Fruit fly (Drosophila melanogaster) whole organism, embryonic: ENCODE results near the gene Sry-alpha.

Experiments
- CG10979 ChIP-seq: fragments of 200-800 bp; sonication (Bioruptor generic); optimal IDR thresholded peaks from 2 replicates; lab custom pipeline; 2018; ENCODE audit warnings: missing biosample characterization, mild to moderate bottlenecking, missing genetic modification characterization, moderate library complexity
- CG11398 ChIP-seq: fragments of 200-800 bp; sonication (Bioruptor generic); optimal IDR thresholded peaks from 2 replicates; lab custom pipeline; 2016; ENCODE audit warnings: missing biosample characterization, missing genetic modification characterization
- CG12219 ChIP-seq: fragments of 200-800 bp; sonication (Bioruptor generic); optimal IDR thresholded peaks from 3 replicates; lab custom pipeline; 2018; ENCODE audit warnings: missing biosample characterization, mild to moderate bottlenecking, missing genetic modification characterization
- CG12236 ChIP-seq: fragments of 200-800 bp; sonication (Bioruptor generic); optimal IDR thresholded peaks from 2 replicates; lab custom pipeline; 2016; ENCODE audit warnings: missing biosample characterization, missing genetic modification characterization
- CG12942 ChIP-seq: fragments of 200-800 bp; sonication (Bioruptor generic); optimal IDR thresholded peaks from 3 replicates; lab custom pipeline; 2016; ENCODE audit warnings: missing biosample characterization, missing genetic modification characterization
- CG15073 ChIP-seq: fragments of 200-800 bp; sonication (Bioruptor generic); optimal IDR thresholded peaks from 2 replicates; lab custom pipeline; 2016; ENCODE audit warnings: missing biosample characterization, missing genetic modification characterization
- CG15601 ChIP-seq: fragments of 200-800 bp; sonication (Bioruptor generic); optimal IDR thresholded peaks from 3 replicates; lab custom pipeline; 2019; ENCODE audit warnings: missing biosample characterization, mild to moderate bottlenecking, missing genetic modification characterization, moderate library complexity
- CG15696 ChIP-seq: fragments of 200-800 bp; sonication (Bioruptor generic); optimal IDR thresholded peaks from 2 replicates; lab custom pipeline; 2019; ENCODE audit warnings: missing biosample characterization, mild to moderate bottlenecking, missing genetic modification characterization, moderate library complexity
- CG16813 ChIP-seq: fragments of 200-800 bp; sonication (Bioruptor generic); IDR thresholded peaks from 3 replicates; pipeline ENCODE4 v1.3.6; 2022; ENCODE audit warnings: missing biosample characterization, missing genetic modification characterization; ENCODE audit not compliant: partially characterized antibody
- CG2116 ChIP-seq: fragments of 200-800 bp; sonication (Bioruptor generic); optimal IDR thresholded peaks from 3 replicates; lab custom pipeline; 2018; ENCODE audit warnings: missing biosample characterization, mild to moderate bottlenecking, missing genetic modification characterization
- CG30020 ChIP-seq: fragments of 200-800 bp; optimal IDR thresholded peaks from 2 replicates; lab custom pipeline; 2019; ENCODE audit warnings: missing biosample characterization, mild to moderate bottlenecking, missing genetic modification characterization, moderate library complexity
- CG33557 ChIP-seq: fragments of 200-800 bp; sonication (Bioruptor generic); optimal IDR thresholded peaks from 2 replicates; lab custom pipeline; 2019; ENCODE audit warnings: missing biosample characterization, mild to moderate bottlenecking, missing genetic modification characterization, moderate library complexity
- CG3726 ChIP-seq: fragments of 200-800 bp; sonication (Bioruptor generic); IDR thresholded peaks from 3 replicates; pipeline ENCODE4, ENCODE4 v1.3.6; 2022; ENCODE audit warnings: missing biosample characterization, missing genetic modification characterization
- CG8281 ChIP-seq: fragments of 200-800 bp; sonication (Bioruptor generic); optimal IDR thresholded peaks from 2 replicates; lab custom pipeline; 2018; ENCODE audit warnings: missing biosample characterization, mild to moderate bottlenecking, missing genetic modification characterization, moderate library complexity
- CG8765 ChIP-seq: fragments of 200-800 bp; sonication (Bioruptor generic); IDR thresholded peaks from 2 replicates; pipeline ENCODE4 v1.3.6; 2022; ENCODE audit warnings: missing biosample characterization, missing genetic modification characterization
- CG8944 ChIP-seq: fragments of 200-800 bp; sonication (Bioruptor generic); optimal IDR thresholded peaks from 3 replicates; lab custom pipeline; 2016; ENCODE audit warnings: missing biosample characterization, missing genetic modification characterization
- Dek ChIP-seq: fragments of 200-800 bp; sonication (Bioruptor generic); optimal IDR thresholded peaks from 3 replicates; lab custom pipeline; 2019; ENCODE audit warnings: missing biosample characterization, mild to moderate bottlenecking, missing genetic modification characterization, moderate library complexity
- E2f2 ChIP-seq: fragments of 200-800 bp; sonication (Bioruptor generic); IDR thresholded peaks from 2 replicates; pipeline ENCODE4 v1.3.6; 2022; ENCODE audit warnings: missing biosample characterization, missing genetic modification characterization
- HmgD ChIP-seq: fragments of 200-800 bp; sonication (Bioruptor generic); optimal IDR thresholded peaks from 3 replicates; lab custom pipeline; 2016; ENCODE audit warnings: missing biosample characterization, missing genetic modification characterization
- Hr3 ChIP-seq: fragments of 200-800 bp; sonication (Bioruptor generic); optimal IDR thresholded peaks from 3 replicates; lab custom pipeline; 2016; ENCODE audit warnings: missing biosample characterization, missing genetic modification characterization
- Hr51 ChIP-seq, 2 experiments: fragments of 200-800 bp; sonication (Bioruptor generic); optimal IDR thresholded peaks; 2 replicates in 1 of 2; 3 replicates in 1 of 2; lab custom pipeline; 2016 to 2018; ENCODE audit warnings: missing biosample characterization in 2 of 2, missing genetic modification characterization in 2 of 2, mild to moderate bottlenecking in 1 of 2, moderate library complexity in 1 of 2
- Mrtf ChIP-seq: fragments of 200-800 bp; sonication (Bioruptor generic); IDR thresholded peaks from 3 replicates; pipeline ENCODE4 v1.3.6; 2022; ENCODE audit warnings: missing biosample characterization, missing genetic modification characterization
- NC2β ChIP-seq: fragments of 200-800 bp; sonication (Bioruptor generic); optimal IDR thresholded peaks from 2 replicates; lab custom pipeline; 2016; ENCODE audit warnings: missing biosample characterization, missing genetic modification characterization
- NFAT ChIP-seq: fragments of 200-800 bp; sonication (Bioruptor generic); IDR thresholded peaks from 2 replicates; pipeline ENCODE4 v1.3.6; 2022; ENCODE audit warnings: missing biosample characterization, missing genetic modification characterization
- Nf-YC ChIP-seq: fragments of 200-800 bp; optimal IDR thresholded peaks from 3 replicates; lab custom pipeline; 2019; ENCODE audit warnings: missing biosample characterization, mild to moderate bottlenecking, missing genetic modification characterization, moderate library complexity
- Poxn ChIP-seq: fragments of 200-800 bp; sonication (Bioruptor generic); IDR thresholded peaks from 2 replicates; pipeline ENCODE4 v1.3.6; 2022; ENCODE audit warnings: missing biosample characterization, missing genetic modification characterization
- Usf ChIP-seq: fragments of 200-800 bp; sonication (Bioruptor generic); optimal IDR thresholded peaks from 2 replicates; lab custom pipeline; 2017; ENCODE audit warnings: missing genotype, missing biosample characterization, missing genetic modification characterization
- Vsx1 ChIP-seq: fragments of 200-800 bp; sonication (Bioruptor generic); optimal IDR thresholded peaks from 2 replicates; lab custom pipeline; 2017; ENCODE audit warnings: missing biosample characterization, mild to moderate bottlenecking, missing genetic modification characterization, missing genetic modification reagents
- ac ChIP-seq: fragments of 200-800 bp; sonication (Bioruptor generic); optimal IDR thresholded peaks from 3 replicates; lab custom pipeline; 2017; ENCODE audit warnings: missing biosample characterization, mild to moderate bottlenecking, missing genetic modification characterization
- amos ChIP-seq: fragments of 200-800 bp; sonication (Bioruptor generic); IDR thresholded peaks from 2 replicates; pipeline ENCODE4 v1.3.6; 2022; ENCODE audit warnings: missing biosample characterization, missing genetic modification characterization; ENCODE audit not compliant: partially characterized antibody
- fd96Cb ChIP-seq: fragments of 200-800 bp; sonication (Bioruptor generic); optimal IDR thresholded peaks from 2 replicates; lab custom pipeline; 2018; ENCODE audit warnings: missing biosample characterization, mild to moderate bottlenecking, missing genetic modification characterization, moderate library complexity
- grau ChIP-seq: fragments of 200-800 bp; optimal IDR thresholded peaks from 3 replicates; lab custom pipeline; 2019; ENCODE audit warnings: missing biosample characterization, mild to moderate bottlenecking, missing genetic modification characterization, moderate library complexity
- gsb ChIP-seq: fragments of 200-800 bp; sonication (Bioruptor generic); IDR thresholded peaks from 2 replicates; pipeline ENCODE4 v1.3.6; 2022; ENCODE audit warnings: missing biosample characterization, missing genetic modification characterization
- ham ChIP-seq: fragments of 200-800 bp; sonication (Bioruptor generic); IDR thresholded peaks from 2 replicates; pipeline ENCODE4 v1.3.6; 2022; ENCODE audit warnings: missing biosample characterization, missing genetic modification characterization
- hkb ChIP-seq, 2 experiments: fragments of 200-800 bp in 1 of 2; fragments of >200 bp in 1 of 2; sonication (Bioruptor generic) in 1 of 2; IDR thresholded peaks in 1 of 2; optimal IDR thresholded peaks in 1 of 2; 2 replicates each; pipeline versions ENCODE4 v1.3.6 to Lab custom; 2017 to 2022; ENCODE audit warnings: missing biosample characterization in 1 of 2, missing genetic modification characterization in 1 of 2
- inv ChIP-seq: fragments of 200-800 bp; sonication (Bioruptor generic); IDR thresholded peaks from 2 replicates; pipeline ENCODE4 v1.3.6; 2022; ENCODE audit warnings: missing biosample characterization, missing genetic modification characterization; ENCODE audit not compliant: partially characterized antibody
- lbe ChIP-seq: fragments of 200-800 bp; sonication (Bioruptor generic); optimal IDR thresholded peaks from 2 replicates; lab custom pipeline; 2016; ENCODE audit warnings: missing biosample characterization, mild to moderate bottlenecking, missing genetic modification characterization
- mam ChIP-seq: fragments of 200-800 bp; sonication (Bioruptor generic); optimal IDR thresholded peaks from 3 replicates; lab custom pipeline; 2016; ENCODE audit warnings: missing biosample characterization, missing genetic modification characterization
- repo ChIP-seq: fragments of 200-800 bp; sonication (Bioruptor generic); optimal IDR thresholded peaks from 2 replicates; lab custom pipeline; 2016; ENCODE audit warnings: missing biosample characterization, missing genetic modification characterization
- run ChIP-seq: fragments of 200-800 bp; sonication (Bioruptor generic); optimal IDR thresholded peaks from 3 replicates; lab custom pipeline; 2018; ENCODE audit warnings: missing biosample characterization, mild to moderate bottlenecking, missing genetic modification characterization
- scrt ChIP-seq: fragments of 200-800 bp; sonication (Bioruptor generic); optimal IDR thresholded peaks from 2 replicates; lab custom pipeline; 2018; ENCODE audit warnings: missing biosample characterization, mild to moderate bottlenecking, missing genetic modification characterization, moderate library complexity
- sens-2 ChIP-seq: fragments of 200-800 bp; sonication (Bioruptor generic); IDR thresholded peaks from 2 replicates; pipeline ENCODE4 v1.3.6; 2022; ENCODE audit warnings: missing biosample characterization, missing genetic modification characterization
- sisA ChIP-seq: fragments of 200-800 bp; sonication (Bioruptor generic); IDR thresholded peaks from 2 replicates; pipeline ENCODE4 v1.3.6; 2022; ENCODE audit warnings: missing biosample characterization, missing genetic modification characterization
- so ChIP-seq: fragments of 200-800 bp; sonication (Bioruptor generic); IDR thresholded peaks from 3 replicates; pipeline ENCODE4 v1.3.6; 2022; ENCODE audit warnings: missing biosample characterization, missing genetic modification characterization
- ssp ChIP-seq: fragments of 200-800 bp; sonication (Bioruptor generic); IDR thresholded peaks from 2 replicates; pipeline ENCODE4 v1.3.6; 2022; ENCODE audit warnings: missing biosample characterization, missing genetic modification characterization
- stc ChIP-seq: fragments of 200-800 bp; sonication (Bioruptor generic); IDR thresholded peaks from 2 replicates; pipeline ENCODE4 v1.3.6; 2022; ENCODE audit warnings: missing biosample characterization, missing genetic modification characterization
- zf30C ChIP-seq: fragments of 200-800 bp; sonication (Bioruptor generic); optimal IDR thresholded peaks from 3 replicates; lab custom pipeline; 2018; ENCODE audit warnings: missing biosample characterization, mild to moderate bottlenecking, missing genetic modification characterization

The Sry-alpha gene

DNA sequence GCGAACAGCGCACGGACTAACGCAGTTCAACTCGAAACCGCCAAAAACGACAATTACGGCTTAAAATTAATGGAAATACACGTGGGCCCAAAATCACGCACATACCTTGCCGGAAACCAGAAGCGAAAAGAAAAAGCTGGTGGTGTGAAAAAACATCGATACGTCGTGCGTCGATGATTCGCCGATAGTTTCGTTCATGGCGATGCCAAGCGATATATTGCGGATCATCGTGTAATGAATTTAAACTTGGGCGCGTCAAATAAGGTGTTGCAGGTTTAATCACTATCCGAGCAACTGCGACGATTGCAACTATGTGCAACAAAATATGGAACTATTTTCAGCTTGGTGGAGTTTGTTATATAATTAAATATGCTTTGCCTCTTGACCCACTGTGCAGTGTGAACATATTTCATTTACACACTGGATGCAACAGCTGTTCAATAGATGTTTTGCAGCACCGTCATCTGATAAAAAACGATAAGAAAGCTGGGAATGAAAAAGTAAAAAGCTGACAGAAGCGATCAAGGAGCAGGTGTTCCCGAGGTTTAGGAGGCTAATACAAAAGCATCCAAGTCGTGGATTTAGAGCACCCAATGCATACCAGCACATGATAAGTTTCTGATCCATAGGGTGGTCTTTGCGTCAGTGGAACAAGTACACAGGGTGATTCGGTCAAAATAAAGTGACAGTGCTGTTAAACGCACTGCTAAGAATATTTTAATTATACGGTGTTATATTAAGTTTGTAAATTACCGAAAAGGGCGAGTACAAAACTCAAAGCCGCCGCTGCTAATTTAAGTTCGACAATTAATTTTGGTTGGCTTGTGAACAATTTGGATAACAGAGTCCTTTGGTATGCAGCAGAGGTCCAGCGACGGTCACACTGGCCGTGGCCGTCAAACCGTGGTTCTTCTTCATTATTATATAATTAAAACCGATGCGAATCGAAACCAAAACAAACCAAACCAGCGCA is 6.8 kb downstream of the Sry-alpha start, which contains the start of the genes RpL32 and CG7943 (continued):
- TF ChIP-seq zf30C (GFP tag; lab: Kevin White, UChicago): no peak
- TF ChIP-seq CG15073: peak; percentile 53
- TF ChIP-seq CG8944 (GFP tag; lab: Kevin White, UChicago): peak; percentile 97
- TF ChIP-seq ham: peak; percentile 89
- TF ChIP-seq ac: peak; percentile 54
- peak; percentile 91 for TF ChIP-seq CG3726 (GFP tag; lab: Robert Waterston, UW)
- TF ChIP-seq lbe (GFP tag; lab: Kevin White, UChicago): peak; percentile 95
- peak; percentile 95 for TF ChIP-seq CG2116
- peak; percentile 77 for TF ChIP-seq CG12219 (GFP tag; lab: Kevin White, UChicago)
- peak; percentile 98 for TF ChIP-seq so (GFP tag; lab: Robert Waterston, UW)
- TF ChIP-seq CG12942 (GFP tag; lab: Kevin White, UChicago): peak; percentile 78
- peak; percentile 70 for TF ChIP-seq CG33557
- TF ChIP-seq sisA (GFP tag; lab: Robert Waterston, UW): peak; percentile 97
- TF ChIP-seq Dek (tag; lab: Kevin White, UChicago): peak; percentile 90
- TF ChIP-seq CG8765 (GFP tag; lab: Robert Waterston, UW): peak; percentile 95
- TF ChIP-seq Usf (GFP tag; lab: Kevin White, UChicago): peak; percentile 79
- peak; percentile 87 for TF ChIP-seq scrt
- TF ChIP-seq grau: peak; percentile 86
- TF ChIP-seq CG30020: peak; percentile 88
- peak; percentile 91 for TF ChIP-seq ssp (GFP tag; lab: Robert Waterston, UW)
- TF ChIP-seq repo (GFP tag; lab: Kevin White, UChicago): peak; percentile 96
- TF ChIP-seq NC2β (GFP tag; lab: Kevin White, UChicago): peak; percentile 98
- TF ChIP-seq Poxn (GFP tag; lab: Robert Waterston, UW): peak; percentile 85
- TF ChIP-seq CG11398: peak; percentile 86
- peak; percentile 95 for TF ChIP-seq stc (GFP tag; lab: Robert Waterston, UW)
- TF ChIP-seq CG12236 (GFP tag; lab: Kevin White, UChicago): peak; percentile 87
- TF ChIP-seq CG15696 (tag; lab: Kevin White, UChicago): peak; percentile 81
- peak; percentile 100 for TF ChIP-seq CG16813
- TF ChIP-seq CG10979 (tag; lab: Kevin White, UChicago): peak; percentile 88
- TF ChIP-seq Nf-YC (tag; lab: Kevin White, UChicago): peak; percentile 86
- TF ChIP-seq hkb (optimal IDR thresholded peaks at IDR 0.05; lab: Kevin White, UChicago): peak; percentile 62
- peak; percentile 96 for TF ChIP-seq hkb (GFP tag; IDR thresholded peaks at IDR 0.05; lab: Robert Waterston, UW)
- TF ChIP-seq Hr51 (GFP tag; optimal IDR thresholded peaks at IDR 0.05; lab: Kevin White, UChicago): peak; percentile 84 to 94
- peak; percentile 89 for TF ChIP-seq Vsx1 (GFP tag; lab: Kevin White, UChicago)
- TF ChIP-seq CG15601: peak; percentile 83
- TF ChIP-seq NFAT (GFP tag; lab: Robert Waterston, UW): no peak; the same call in 1 of the 2 replicates
- peak; percentile 91 for TF ChIP-seq E2f2 (GFP tag; lab: Robert Waterston, UW)
- TF ChIP-seq Hr3 (GFP tag; lab: Kevin White, UChicago): peak; percentile 89
- peak; percentile 88 for TF ChIP-seq fd96Cb (tag; lab: Kevin White, UChicago)
- TF ChIP-seq amos (GFP tag; lab: Robert Waterston, UW): peak; percentile 100
- TF ChIP-seq HmgD (GFP tag; lab: Kevin White, UChicago): peak; percentile 90
- TF ChIP-seq CG8281 (tag; lab: Kevin White, UChicago): peak; percentile 60
- TF ChIP-seq run: peak; percentile 87
- peak; percentile 92 for TF ChIP-seq gsb (GFP tag; lab: Robert Waterston, UW)
- TF ChIP-seq Mrtf: peak; percentile 85
- TF ChIP-seq mam: peak; percentile 99
- peak; percentile 100 for TF ChIP-seq inv (GFP tag; lab: Robert Waterston, UW)
- TF ChIP-seq sens-2: peak; percentile 96
